Fruit fly (Drosophila melanogaster) whole organism, embryonic: ENCODE results near the gene CG17930.

Source experiments
- Bgb ChIP-seq: fragments of 200-800 bp; sonication (Bioruptor generic); IDR thresholded peaks from 2 replicates; pipeline ENCODE4 v1.3.6; 2022; ENCODE audit warnings: missing biosample characterization, missing genetic modification characterization; ENCODE audit not compliant: partially characterized antibody
- CG12104 ChIP-seq: fragments of 200-800 bp; sonication (Bioruptor generic); optimal IDR thresholded peaks from 3 replicates; lab custom pipeline; 2016; ENCODE audit warnings: missing biosample characterization, missing genetic modification characterization
- CG12299 ChIP-seq: fragments of 200-800 bp; sonication (Bioruptor generic); optimal IDR thresholded peaks from 2 replicates; lab custom pipeline; 2018; ENCODE audit warnings: missing biosample characterization, mild to moderate bottlenecking, missing genetic modification characterization
- CG13624 ChIP-seq: fragments of 200-800 bp; sonication (Bioruptor generic); optimal IDR thresholded peaks from 2 replicates; lab custom pipeline; 2016; ENCODE audit warnings: missing biosample characterization, missing genetic modification characterization
- CG14441 ChIP-seq: fragments of 200-800 bp; sonication (Bioruptor generic); IDR thresholded peaks from 2 replicates; pipeline ENCODE4 v1.3.6; 2022; ENCODE audit warnings: missing biosample characterization, missing genetic modification characterization
- CG1647 ChIP-seq: fragments of 200-800 bp; sonication (Bioruptor generic); optimal IDR thresholded peaks from 3 replicates; lab custom pipeline; 2016; ENCODE audit warnings: missing biosample characterization, missing genetic modification characterization
- CG17612 ChIP-seq: fragments of 200-800 bp; sonication (Bioruptor generic); IDR thresholded peaks from 2 replicates; pipeline ENCODE4 v1.3.6; 2022; ENCODE audit warnings: missing biosample characterization, missing genetic modification characterization
- CG2712 ChIP-seq: fragments of 200-800 bp; optimal IDR thresholded peaks from 3 replicates; lab custom pipeline; 2019; ENCODE audit warnings: missing biosample characterization, mild to moderate bottlenecking, missing genetic modification characterization, moderate library complexity
- CG34376 ChIP-seq: fragments of 200-800 bp; sonication (Bioruptor generic); optimal IDR thresholded peaks from 2 replicates; lab custom pipeline; 2018; ENCODE audit warnings: missing biosample characterization, mild to moderate bottlenecking, missing genetic modification characterization
- CG42726 ChIP-seq: fragments of 200-800 bp; sonication (Bioruptor generic); IDR thresholded peaks from 2 replicates; pipeline ENCODE4 v1.3.6; 2022; ENCODE audit warnings: missing biosample characterization, missing genetic modification characterization; ENCODE audit not compliant: partially characterized antibody
- CG4617 ChIP-seq: fragments of 200-800 bp; sonication (Bioruptor generic); optimal IDR thresholded peaks from 3 replicates; lab custom pipeline; 2016; ENCODE audit warnings: missing biosample characterization, missing genetic modification characterization, borderline replicate concordance
- CG6765 ChIP-seq: fragments of 200-800 bp; sonication (Bioruptor generic); optimal IDR thresholded peaks from 3 replicates; lab custom pipeline; 2017; ENCODE audit warnings: missing biosample characterization, mild to moderate bottlenecking, missing genetic modification characterization
- CG7271 ChIP-seq: fragments of 200-800 bp; sonication (Bioruptor generic); optimal IDR thresholded peaks from 2 replicates; lab custom pipeline; 2018; ENCODE audit warnings: missing biosample characterization, mild to moderate bottlenecking, missing genetic modification characterization, moderate library complexity
- CG7786 ChIP-seq: fragments of 200-800 bp; sonication (Bioruptor generic); optimal IDR thresholded peaks from 2 replicates; lab custom pipeline; 2016; ENCODE audit warnings: missing biosample characterization, missing genetic modification characterization
- CG9932 ChIP-seq: fragments of 200-800 bp; sonication (Bioruptor generic); IDR thresholded peaks from 2 replicates; pipeline ENCODE4 v1.3.6; 2022; ENCODE audit warnings: missing biosample characterization, missing genetic modification characterization
- CTCF ChIP-seq: fragments of 200-800 bp; sonication (Bioruptor generic); optimal IDR thresholded peaks from 2 replicates; lab custom pipeline; 2017; ENCODE audit warnings: missing biosample characterization, mild to moderate bottlenecking, missing genetic modification characterization, moderate library complexity
- CrebB ChIP-seq: fragments of 200-800 bp; sonication (Bioruptor generic); optimal IDR thresholded peaks from 3 replicates; lab custom pipeline; 2018; ENCODE audit warnings: missing biosample characterization, mild to moderate bottlenecking, missing genetic modification characterization
- D19B ChIP-seq: fragments of 200-800 bp; sonication (Bioruptor generic); optimal IDR thresholded peaks from 2 replicates; lab custom pipeline; 2017; ENCODE audit warnings: missing biosample characterization, mild to moderate bottlenecking, missing genetic modification characterization
- GATAe ChIP-seq: fragments of 200-800 bp; sonication (Bioruptor generic); conservative IDR thresholded peaks from 2 replicates; pipeline ENCODE4 v1.3.6; 2022; ENCODE audit warnings: missing biosample characterization, missing genetic modification characterization
- Lpt ChIP-seq: fragments of >200 bp; optimal IDR thresholded peaks from 2 replicates; lab custom pipeline; 2018; ENCODE audit warnings: missing biosample characterization, missing genetic modification characterization
- MBD-R2 ChIP-seq: fragments of 200-800 bp; sonication (Bioruptor generic); IDR thresholded peaks from 2 replicates; pipeline ENCODE4 v1.3.6; 2022; ENCODE audit warnings: missing biosample characterization, missing genetic modification characterization
- Mrtf ChIP-seq: fragments of 200-800 bp; sonication (Bioruptor generic); IDR thresholded peaks from 3 replicates; pipeline ENCODE4 v1.3.6; 2022; ENCODE audit warnings: missing biosample characterization, missing genetic modification characterization
- Nf-YB ChIP-seq: fragments of 200-800 bp; sonication (Bioruptor generic); optimal IDR thresholded peaks from 3 replicates; lab custom pipeline; 2019; ENCODE audit warnings: missing biosample characterization, mild to moderate bottlenecking, missing genetic modification characterization, moderate library complexity
- Nf-YC ChIP-seq: fragments of 200-800 bp; optimal IDR thresholded peaks from 3 replicates; lab custom pipeline; 2019; ENCODE audit warnings: missing biosample characterization, mild to moderate bottlenecking, missing genetic modification characterization, moderate library complexity
- Sox100B ChIP-seq: fragments of 200-800 bp; sonication (Bioruptor generic); optimal IDR thresholded peaks from 3 replicates; lab custom pipeline; 2018; ENCODE audit warnings: missing biosample characterization, mild to moderate bottlenecking, missing genetic modification characterization
- Taf1 ChIP-seq: fragments of 200-800 bp; sonication (Bioruptor generic); IDR thresholded peaks from 2 replicates; pipeline ENCODE4 v1.3.6; 2022; ENCODE audit warnings: missing biosample characterization, missing genetic modification characterization
- Tbp ChIP-seq: fragments of >200 bp; optimal IDR thresholded peaks from 2 replicates; lab custom pipeline; 2018; ENCODE audit warnings: missing biosample characterization, missing genetic modification characterization
- ab ChIP-seq: fragments of 200-800 bp; sonication (Bioruptor generic); optimal IDR thresholded peaks from 2 replicates; lab custom pipeline; 2016; ENCODE audit warnings: missing biosample characterization, missing genetic modification characterization
- abd-A ChIP-seq: fragments of 200-800 bp; sonication (Bioruptor generic); optimal IDR thresholded peaks from 3 replicates; lab custom pipeline; 2019; ENCODE audit warnings: missing biosample characterization, mild to moderate bottlenecking, missing genetic modification characterization, moderate library complexity
- aop ChIP-seq: fragments of 200-800 bp; sonication (Bioruptor generic); IDR thresholded peaks from 2 replicates; pipeline ENCODE4 v1.3.6; 2022; ENCODE audit warnings: missing biosample characterization, missing genetic modification characterization
- bbx ChIP-seq: fragments of 200-800 bp; sonication (Bioruptor generic); IDR thresholded peaks from 2 replicates; pipeline ENCODE4 v1.3.6; 2022; ENCODE audit warnings: missing biosample characterization, missing genetic modification characterization; ENCODE audit not compliant: partially characterized antibody
- bigmax ChIP-seq: fragments of 200-800 bp; sonication (Bioruptor generic); optimal IDR thresholded peaks from 2 replicates; lab custom pipeline; 2018; ENCODE audit warnings: missing biosample characterization, mild to moderate bottlenecking, missing genetic modification characterization
- cato ChIP-seq: fragments of 200-800 bp; sonication (Bioruptor generic); optimal IDR thresholded peaks from 2 replicates; lab custom pipeline; 2016; ENCODE audit warnings: missing biosample characterization, missing genetic modification characterization, borderline replicate concordance
- chm ChIP-seq: fragments of 200-800 bp; sonication (Bioruptor generic); IDR thresholded peaks from 2 replicates; pipeline ENCODE4 v1.3.6; 2022; ENCODE audit warnings: missing biosample characterization, missing genetic modification characterization
- crp ChIP-seq, 2 experiments: fragments of 200-800 bp; sonication (Bioruptor generic); optimal IDR thresholded peaks; 2 replicates in 1 of 2; 3 replicates in 1 of 2; lab custom pipeline; 2017; ENCODE audit warnings: missing biosample characterization in 2 of 2, missing genetic modification characterization in 2 of 2, mild to moderate bottlenecking in 1 of 2, moderate library complexity in 1 of 2
- ems ChIP-seq: fragments of 200-800 bp; sonication (Bioruptor generic); optimal IDR thresholded peaks from 3 replicates; lab custom pipeline; 2016; ENCODE audit warnings: missing biosample characterization, missing genetic modification characterization
- exex ChIP-seq: fragments of 200-800 bp; sonication (Bioruptor generic); optimal IDR thresholded peaks from 4 replicates; lab custom pipeline; 2018; ENCODE audit warnings: missing biosample characterization, mild to moderate bottlenecking, missing genetic modification characterization, moderate library complexity
- gce ChIP-seq: fragments of 200-800 bp; sonication (Bioruptor generic); IDR thresholded peaks from 3 replicates; pipeline ENCODE4 v1.3.6; 2022; ENCODE audit warnings: missing biosample characterization, missing genetic modification characterization
- gem ChIP-seq: fragments of 200-800 bp; sonication (Bioruptor generic); optimal IDR thresholded peaks from 2 replicates; lab custom pipeline; 2019; ENCODE audit warnings: missing biosample characterization, mild to moderate bottlenecking, missing genetic modification characterization, moderate library complexity
- gsb-n ChIP-seq: fragments of 200-800 bp; sonication (Bioruptor generic); optimal IDR thresholded peaks from 3 replicates; lab custom pipeline; 2018; ENCODE audit warnings: missing biosample characterization, mild to moderate bottlenecking, missing genetic modification characterization
- inv ChIP-seq: fragments of 200-800 bp; sonication (Bioruptor generic); IDR thresholded peaks from 2 replicates; pipeline ENCODE4 v1.3.6; 2022; ENCODE audit warnings: missing biosample characterization, missing genetic modification characterization; ENCODE audit not compliant: partially characterized antibody
- kay ChIP-seq: fragments of 200-800 bp; sonication (Bioruptor generic); optimal IDR thresholded peaks from 2 replicates; lab custom pipeline; 2016; ENCODE audit warnings: missing biosample characterization, missing genetic modification characterization
- lbe ChIP-seq: fragments of 200-800 bp; sonication (Bioruptor generic); optimal IDR thresholded peaks from 2 replicates; lab custom pipeline; 2016; ENCODE audit warnings: missing biosample characterization, mild to moderate bottlenecking, missing genetic modification characterization
- pnt ChIP-seq: fragments of 200-800 bp; sonication (Bioruptor generic); optimal IDR thresholded peaks from 3 replicates; lab custom pipeline; 2016; ENCODE audit warnings: missing biosample characterization, missing genetic modification characterization
- ranshi ChIP-seq: fragments of 200-800 bp; sonication (Bioruptor generic); IDR thresholded peaks from 2 replicates; pipeline ENCODE4 v1.3.6; 2022; ENCODE audit warnings: missing biosample characterization, missing genetic modification characterization
- shn ChIP-seq: fragments of 200-800 bp; sonication (Bioruptor generic); optimal IDR thresholded peaks from 3 replicates; lab custom pipeline; 2016; ENCODE audit warnings: missing biosample characterization, missing genetic modification characterization
- slou ChIP-seq: fragments of 200-800 bp; sonication (Bioruptor generic); optimal IDR thresholded peaks from 3 replicates; lab custom pipeline; 2016; ENCODE audit warnings: missing biosample characterization, missing genetic modification characterization
- slp2 ChIP-seq: fragments of 200-800 bp; sonication (Bioruptor generic); optimal IDR thresholded peaks from 2 replicates; lab custom pipeline; 2016; ENCODE audit warnings: missing biosample characterization, missing genetic modification characterization
- zf30C ChIP-seq: fragments of 200-800 bp; sonication (Bioruptor generic); optimal IDR thresholded peaks from 3 replicates; lab custom pipeline; 2018; ENCODE audit warnings: missing biosample characterization, mild to moderate bottlenecking, missing genetic modification characterization

CG17930 gene

dm6 chr3R:16280003-16280998 lies 47.3 kb upstream of the CG17930 start (continued):
- TF ChIP-seq CG4617 (GFP tag; lab: Kevin White, UChicago): peak; percentile 99
- TF ChIP-seq gem (tag; lab: Kevin White, UChicago): peak; percentile 100
- peak; percentile 97 for TF ChIP-seq GATAe (GFP tag; lab: Robert Waterston, UW)
- TF ChIP-seq pnt (GFP tag; lab: Kevin White, UChicago): peak; percentile 99
- TF ChIP-seq slp2 (GFP tag; lab: Kevin White, UChicago): peak; percentile 99
- peak; percentile 98 for TF ChIP-seq CG7271 (tag; lab: Kevin White, UChicago)
- peak; percentile 100 for TF ChIP-seq CG2712 (tag; lab: Kevin White, UChicago)
- TF ChIP-seq CG34376 (GFP tag; lab: Kevin White, UChicago): peak; percentile 98
- TF ChIP-seq CG14441 (GFP tag; lab: Robert Waterston, UW): peak; percentile 99
- peak; percentile 94 for TF ChIP-seq D19B (GFP tag; lab: Kevin White, UChicago)
- peak; percentile 72 to 77 for TF ChIP-seq crp (GFP tag; optimal IDR thresholded peaks at IDR 0.05; lab: Kevin White, UChicago)
- TF ChIP-seq aop (GFP tag; lab: Robert Waterston, UW): peak; percentile 96
- TF ChIP-seq Taf1 (GFP tag; lab: Robert Waterston, UW): peak; percentile 98
- no peak for TF ChIP-seq Tbp (GFP tag; lab: Kevin White, UChicago)
- peak; percentile 100 for TF ChIP-seq zf30C
- TF ChIP-seq lbe (GFP tag; lab: Kevin White, UChicago): peak; percentile 99
- TF ChIP-seq CG13624: peak; percentile 100
- peak; percentile 98 for TF ChIP-seq kay (GFP tag; lab: Kevin White, UChicago)
- peak; percentile 99 for TF ChIP-seq ranshi
- TF ChIP-seq ems (GFP tag; lab: Kevin White, UChicago): peak; percentile 99
- TF ChIP-seq CTCF (GFP tag; lab: Kevin White, UChicago): peak; percentile 72
- TF ChIP-seq gce (GFP tag; lab: Robert Waterston, UW): peak; percentile 99
- peak; percentile 99 for TF ChIP-seq CG7786 (GFP tag; lab: Kevin White, UChicago)
- no peak for TF ChIP-seq Lpt (GFP tag; lab: Kevin White, UChicago)
- peak; percentile 90 for TF ChIP-seq Nf-YC (tag; lab: Kevin White, UChicago)
- peak; percentile 99 for TF ChIP-seq chm (GFP tag; lab: Robert Waterston, UW)
- TF ChIP-seq CG17612: peak; percentile 98
- TF ChIP-seq CG9932 (GFP tag; lab: Robert Waterston, UW): peak; percentile 98
- TF ChIP-seq inv (GFP tag; lab: Robert Waterston, UW): no peak
- TF ChIP-seq Sox100B (GFP tag; lab: Kevin White, UChicago): peak; percentile 99
- TF ChIP-seq CG12299 (tag; lab: Kevin White, UChicago): peak; percentile 99
- no peak; the same call in 1 of the 2 replicates for TF ChIP-seq bbx (GFP tag; lab: Robert Waterston, UW)
- TF ChIP-seq CG42726 (GFP tag; lab: Robert Waterston, UW): no peak
- peak; percentile 99 for TF ChIP-seq CG12104 (GFP tag; lab: Kevin White, UChicago)
- peak; percentile 99 for TF ChIP-seq cato
- TF ChIP-seq Bgb (GFP tag; lab: Robert Waterston, UW): peak; percentile 50; the same call in 1 of the 2 replicates
- TF ChIP-seq gsb-n (tag; lab: Kevin White, UChicago): peak; percentile 99
- peak; percentile 99 for TF ChIP-seq shn (GFP tag; lab: Kevin White, UChicago)
- peak; percentile 99 for TF ChIP-seq CrebB (tag; lab: Kevin White, UChicago)
- TF ChIP-seq Nf-YB: peak; percentile 93
- peak; percentile 99 for TF ChIP-seq MBD-R2 (GFP tag; lab: Robert Waterston, UW)
- peak; percentile 99 for TF ChIP-seq CG1647 (GFP tag; lab: Kevin White, UChicago)
- TF ChIP-seq CG6765: peak; percentile 99
- peak; percentile 98 for TF ChIP-seq ab (GFP tag; lab: Kevin White, UChicago)
- peak; percentile 98; the same call in 2 of the 3 replicates for TF ChIP-seq Mrtf (GFP tag; lab: Robert Waterston, UW)
- peak; percentile 92 for TF ChIP-seq abd-A
- peak; percentile 75 for TF ChIP-seq bigmax (GFP tag; lab: Kevin White, UChicago)
- peak; percentile 96 for TF ChIP-seq exex
- TF ChIP-seq slou (GFP tag; lab: Kevin White, UChicago): peak; percentile 98
